Worm (Caenorhabditis elegans) whole organism, L4 larva: ENCODE data around the gene Y41C4A.9.

ENCODE experiments used
- aly-2 ChIP-seq: sonication (generic microtip); optimal IDR thresholded peaks from 2 replicates; lab custom pipeline; 2018; ENCODE audit warnings: missing biosample characterization, missing genetic modification characterization
- ceh-82 ChIP-seq: sonication (generic microtip); optimal IDR thresholded peaks from 2 replicates; lab custom pipeline; 2017; ENCODE audit warnings: missing biosample characterization, missing genetic modification characterization
- daf-12 ChIP-seq: fragments of 150-350 bp; optimal IDR thresholded peaks from 2 replicates; lab custom pipeline; 2014; ENCODE audit warnings: missing biosample characterization, missing genetic modification reagents, missing genetic modification characterization
- madf-9 ChIP-seq: fragments of 200-800 bp; sonication (Bioruptor generic); conservative IDR thresholded peaks from 2 replicates; pipeline ENCODE4 v1.3.6; 2022; ENCODE audit warnings: missing genetic modification reagents, missing genetic modification characterization, missing compliant biosample characterization
- nhr-11 ChIP-seq: fragments of 150-350 bp; optimal IDR thresholded peaks from 2 replicates; lab custom pipeline; 2014; ENCODE audit warnings: missing biosample characterization, missing genetic modification characterization
- nhr-28 ChIP-seq: fragments of 150-350 bp; optimal IDR thresholded peaks from 2 replicates; lab custom pipeline; 2014; ENCODE audit warnings: missing biosample characterization, missing genetic modification characterization
- sdz-12 ChIP-seq: fragments of 200-800 bp; sonication (Bioruptor generic); optimal IDR thresholded peaks from 2 replicates; lab custom pipeline; 2018; ENCODE audit warnings: mild to moderate bottlenecking, missing genetic modification characterization, missing compliant biosample characterization
- unc-130 ChIP-seq: sonication (generic microtip); optimal IDR thresholded peaks from 2 replicates; lab custom pipeline; 2016; ENCODE audit warnings: missing genetic modification reagents, missing genetic modification characterization, missing compliant biosample characterization
- unc-62 ChIP-seq, 3 experiments: fragments of 150-350 bp in 1 of 3; sonication (generic microtip); optimal IDR thresholded peaks in 2 of 3; peaks in 1 of 3; 1 replicate in 1 of 3; 2 replicates in 2 of 3; lab custom pipeline; 2014 to 2017; ENCODE audit warnings: missing biosample characterization in 3 of 3, missing genetic modification characterization in 3 of 3, missing genetic modification reagents in 3 of 3, missing genotype in 1 of 3
- zfp-3 ChIP-seq: fragments of 200-800 bp; sonication (Bioruptor generic); conservative IDR thresholded peaks from 2 replicates; pipeline ENCODE4 v1.3.6; 2022; ENCODE audit warnings: missing genetic modification reagents, missing genetic modification characterization, missing compliant biosample characterization
- ztf-11 ChIP-seq: fragments of 150-350 bp; optimal IDR thresholded peaks from 2 replicates; lab custom pipeline; 2014; ENCODE audit warnings: missing biosample characterization, missing genetic modification characterization

- no peak for TF ChIP-seq ztf-11 (tag; lab: Kevin White, UChicago)
- TF ChIP-seq unc-130 (GFP tag; lab: Kevin White, UChicago) = no peak
- no peak for TF ChIP-seq aly-2 (tag; lab: Kevin White, UChicago)
- TF ChIP-seq madf-9 (GFP tag; lab: Robert Waterston, UW) = no peak
- no peak for TF ChIP-seq nhr-11 (tag; lab: Kevin White, UChicago)
- TF ChIP-seq daf-12 (tag; lab: Kevin White, UChicago) = no peak
- no peak for TF ChIP-seq sdz-12
- no peak for TF ChIP-seq unc-62 (GFP tag; optimal IDR thresholded peaks at IDR 0.05 in 1 of 2; lab: Kevin White, UChicago)
- TF ChIP-seq unc-62 (tag; optimal IDR thresholded peaks at IDR 0.05; lab: Kevin White, UChicago) = no peak
- TF ChIP-seq nhr-28 (tag; lab: Kevin White, UChicago) = no peak
- no peak for TF ChIP-seq ceh-82
- no peak for TF ChIP-seq zfp-3
Measured at ce11 chrIII:11680514-11680913, 37.9 kb downstream of the Y41C4A.9 start.
